Fruit fly (Drosophila melanogaster): ENCODE measurements around the gene CG13041.

CG13041 gene

DNA sequence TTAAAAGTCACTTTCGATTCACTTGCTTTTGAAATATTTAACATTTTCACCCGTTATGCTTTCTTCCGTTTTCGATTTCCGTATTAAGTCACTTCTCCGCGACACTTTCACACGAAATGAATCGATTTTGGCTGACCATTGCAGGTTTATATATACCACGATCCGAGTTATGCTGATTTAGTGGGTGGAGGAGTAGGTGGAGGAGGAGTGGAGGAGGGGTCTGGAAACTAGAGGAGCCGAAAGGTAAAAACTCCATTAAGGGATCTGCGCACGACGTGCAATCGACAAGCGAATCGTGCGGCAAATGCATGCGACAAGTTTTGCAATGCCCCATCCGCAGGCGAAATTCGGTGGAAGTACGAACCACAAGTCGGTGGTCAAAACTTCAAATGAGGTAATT is 28.5 kb downstream of the CG13041 start, which contains the start of gene CG13045:
CG13045 (minus strand) TSS at position 101 of the 400 bp plus-strand sequence.
- TF ChIP-seq Dif (GFP tag; optimal IDR thresholded peaks at IDR 0.05; ENCODE audit: partially characterized antibody) (no peak), Mio (GFP tag; optimal IDR thresholded peaks at IDR 0.05) (no peak), usp (GFP tag; optimal IDR thresholded peaks at IDR 0.05) (no peak)

- TF ChIP-seq foxo (GFP tag; optimal IDR thresholded peaks at IDR 0.05) (peak in 1 of 2 experiments; percentile 9), woc (GFP tag; optimal IDR thresholded peaks at IDR 0.05) (no peak)
Measured at dm6 chr3L:16289067-16289466, 30.3 kb downstream of the CG13041 start.

DNA sequence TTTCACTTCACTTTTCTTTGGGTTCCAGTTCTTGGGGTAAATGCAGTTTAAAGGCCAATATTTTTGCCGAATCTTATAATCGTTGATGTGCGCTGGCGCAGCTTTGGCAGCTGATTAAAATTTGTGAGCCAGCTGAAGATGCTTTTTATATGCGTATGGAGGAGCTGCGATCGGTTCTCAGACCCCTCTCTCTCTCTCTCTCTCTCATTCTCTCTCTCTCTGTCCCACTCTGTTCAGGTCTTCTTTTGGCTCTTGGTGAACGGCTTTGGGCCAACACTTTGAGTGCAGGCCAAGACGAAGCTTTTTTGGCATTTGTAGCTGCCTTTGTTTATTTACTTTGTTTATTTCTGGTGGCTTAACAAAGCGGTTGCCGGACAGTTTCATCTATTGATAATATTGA is 31.0 kb downstream of the CG13041 start, which contains the start of gene CG13046:
CG13046 (minus strand) TSS at position 101 of the 400 bp plus-strand sequence.
- TF ChIP-seq N (GFP tag; optimal IDR thresholded peaks at IDR 0.05) (no peak), fru (GFP tag; optimal IDR thresholded peaks at IDR 0.05) (no peak), ey (GFP tag; optimal IDR thresholded peaks at IDR 0.05) (no peak)

- no peak for TF ChIP-seq pan (optimal IDR thresholded peaks at IDR 0.05)
- TF ChIP-seq Hnf4 (GFP tag; optimal IDR thresholded peaks at IDR 0.05), result peak; percentile 13
- no peak for TF ChIP-seq Abd-B (GFP tag; optimal IDR thresholded peaks at IDR 0.05)
- TF ChIP-seq sv (GFP tag; optimal IDR thresholded peaks at IDR 0.05), result no peak
- TF ChIP-seq rgr (GFP tag; optimal IDR thresholded peaks at IDR 0.05), result peak; percentile 51
- no peak for TF ChIP-seq dmrt93B (GFP tag; optimal IDR thresholded peaks at IDR 0.05)
- no peak for TF ChIP-seq Dfd (GFP tag; optimal IDR thresholded peaks at IDR 0.05)
- TF ChIP-seq ey (GFP tag; optimal IDR thresholded peaks at IDR 0.05), result peak; percentile 32
- peak; percentile 50 for TF ChIP-seq fru (GFP tag; optimal IDR thresholded peaks at IDR 0.05)
- TF ChIP-seq br (GFP tag; optimal IDR thresholded peaks at IDR 0.05), result peak; percentile 53
- TF ChIP-seq CG9705 (GFP tag; optimal IDR thresholded peaks at IDR 0.05), result no peak
- TF ChIP-seq dsf (GFP tag; optimal IDR thresholded peaks at IDR 0.05; ENCODE audit: borderline replicate concordance), result no peak
- TF ChIP-seq HLH106 (tag; optimal IDR thresholded peaks at IDR 0.05), result peak; percentile 42
- no peak for TF ChIP-seq Myc (optimal IDR thresholded peaks at IDR 0.05)
- no peak for TF ChIP-seq CrebA (GFP tag; optimal IDR thresholded peaks at IDR 0.05; ENCODE audit: borderline replicate concordance)
- TF ChIP-seq Dif (GFP tag; optimal IDR thresholded peaks at IDR 0.05; ENCODE audit: partially characterized antibody), result no peak
- peak in 1 of 2 experiments; percentile 36 for TF ChIP-seq foxo (GFP tag; optimal IDR thresholded peaks at IDR 0.05)
- TF ChIP-seq Hr83 (GFP tag; optimal IDR thresholded peaks at IDR 0.05; ENCODE audit: poor library complexity, severe bottlenecking), result no peak
- TF ChIP-seq h (GFP tag; optimal IDR thresholded peaks at IDR 0.05), result peak; percentile 53
- peak; percentile 34 for TF ChIP-seq OdsH (GFP tag; optimal IDR thresholded peaks at IDR 0.05)
- TF ChIP-seq woc (GFP tag; optimal IDR thresholded peaks at IDR 0.05), result peak; percentile 43
- TF ChIP-seq brk (GFP tag; optimal IDR thresholded peaks at IDR 0.05), result no peak
- TF ChIP-seq Jra (GFP tag; optimal IDR thresholded peaks at IDR 0.05), result no peak
- no peak for TF ChIP-seq CG32264 (GFP tag; optimal IDR thresholded peaks at IDR 0.05)
- TF ChIP-seq GATAd (GFP tag; optimal IDR thresholded peaks at IDR 0.05), result no peak
Measured at dm6 chr3L:16286258-16286657, 33.1 kb downstream of the CG13041 start.

dm6 chr3L:16285346-16285911 is 33.9 kb downstream of the CG13041 start, which contains the start of gene CG13047:
CG13047 (minus strand) TSS chr3L:16285396.
- TF ChIP-seq tai (GFP tag; optimal IDR thresholded peaks at IDR 0.05) (no peak), dsf (GFP tag; optimal IDR thresholded peaks at IDR 0.05; ENCODE audit: borderline replicate concordance) (no peak), rgr (GFP tag; optimal IDR thresholded peaks at IDR 0.05) (no peak), usp (GFP tag; optimal IDR thresholded peaks at IDR 0.05) (no peak), psq (GFP tag; optimal IDR thresholded peaks at IDR 0.05) (no peak), sage (GFP tag; optimal IDR thresholded peaks at IDR 0.05) (no peak), Dfd (GFP tag; optimal IDR thresholded peaks at IDR 0.05) (no peak), Jra (GFP tag; optimal IDR thresholded peaks at IDR 0.05) (no peak), sv (GFP tag; optimal IDR thresholded peaks at IDR 0.05) (no peak), CG32264 (GFP tag; optimal IDR thresholded peaks at IDR 0.05) (no peak), Rel (GFP tag; optimal IDR thresholded peaks at IDR 0.05) (no peak), Rel (tag; optimal IDR thresholded peaks at IDR 0.05) (no peak), brk (GFP tag; optimal IDR thresholded peaks at IDR 0.05) (no peak), Mio (GFP tag; optimal IDR thresholded peaks at IDR 0.05) (no peak), Dif (GFP tag; optimal IDR thresholded peaks at IDR 0.05; ENCODE audit: partially characterized antibody) (no peak), Myc (optimal IDR thresholded peaks at IDR 0.05) (no peak), jim (GFP tag; optimal IDR thresholded peaks at IDR 0.05) (no peak)

Data from whole organism, wandering third instar larva.